Worm (Caenorhabditis elegans) whole organism, L4 larva: ENCODE results near the gene B0410.3.
A peak's percentile ranks its signal among the peaks of the same experiment; 100 is the strongest.
"Not testable (repeated sequence)": the region's sequence is repeated elsewhere in the genome, so short reads cannot be mapped to it uniquely, and the experiment has no call there.

ENCODE experiments used
- F26F4.8 ChIP-seq: fragments of 200-800 bp; sonication (Bioruptor generic); conservative IDR thresholded peaks from 2 replicates; pipeline ENCODE4 v1.3.6; 2022; ENCODE audit warnings: missing genetic modification characterization, missing compliant biosample characterization
- F37D6.2 ChIP-seq: sonication (generic microtip); optimal IDR thresholded peaks from 2 replicates; lab custom pipeline; 2016; ENCODE audit warnings: mild to moderate bottlenecking, missing genetic modification characterization, missing compliant biosample characterization
- F49E8.2 ChIP-seq: sonication (generic microtip); optimal IDR thresholded peaks from 2 replicates; lab custom pipeline; 2016; ENCODE audit warnings: missing compliant biosample characterization, mild to moderate bottlenecking, missing genetic modification characterization, borderline replicate concordance
- R02D3.7 ChIP-seq: fragments of 150-350 bp; sonication (generic microtip); optimal IDR thresholded peaks from 3 replicates; lab custom pipeline; 2014; ENCODE audit warnings: missing biosample characterization, missing genetic modification characterization
- T20F7.1 ChIP-seq: fragments of 200-800 bp; sonication (Bioruptor generic); optimal IDR thresholded peaks from 2 replicates; lab custom pipeline; 2018; ENCODE audit warnings: mild to moderate bottlenecking, missing genetic modification characterization, missing compliant biosample characterization
- Y105C5A.15 ChIP-seq: fragments of 200-800 bp; sonication (Bioruptor generic); IDR thresholded peaks from 2 replicates; pipeline ENCODE4 v1.3.6; 2022; ENCODE audit warnings: missing genetic modification characterization, missing compliant biosample characterization
- Y75B8A.6 ChIP-seq: fragments of 200-800 bp; sonication (Bioruptor generic); IDR thresholded peaks from 2 replicates; pipeline ENCODE4 v1.3.6; 2022; ENCODE audit warnings: missing genetic modification reagents, missing genetic modification characterization, missing compliant biosample characterization
- aha-1 ChIP-seq: fragments of 150-350 bp; peaks from one replicate; lab custom pipeline; 2014; ENCODE audit warnings: missing biosample characterization, missing genetic modification characterization
- ama-1 ChIP-seq: fragments of 150-350 bp; optimal IDR thresholded peaks from 2 replicates; lab custom pipeline; 2014; ENCODE audit warnings: inconsistent platforms, mixed read lengths
- arid-1 ChIP-seq: fragments of 200-800 bp; sonication (Bioruptor generic); conservative IDR thresholded peaks from 2 replicates; pipeline ENCODE4 v1.3.6; 2022; ENCODE audit warnings: missing genetic modification reagents, missing genetic modification characterization, missing compliant biosample characterization
- attf-4 ChIP-seq: sonication (generic microtip); optimal IDR thresholded peaks from 3 replicates; lab custom pipeline; 2017; ENCODE audit warnings: missing biosample characterization, missing genetic modification characterization
- dmd-9 ChIP-seq: fragments of 200-800 bp; sonication (Bioruptor generic); IDR thresholded peaks from 2 replicates; pipeline ENCODE4 v1.3.6; 2022; ENCODE audit warnings: missing genetic modification reagents, missing genetic modification characterization, missing compliant biosample characterization
- fkh-10 ChIP-seq: fragments of 150-350 bp; optimal IDR thresholded peaks from 2 replicates; lab custom pipeline; 2014; ENCODE audit warnings: missing biosample characterization, missing genetic modification reagents, missing genetic modification characterization
- hlh-30 ChIP-seq: sonication (generic microtip); optimal IDR thresholded peaks from 2 replicates; lab custom pipeline; 2017; ENCODE audit warnings: antibody characterized with exemption, mild to moderate bottlenecking, missing genetic modification characterization, missing compliant biosample characterization; ENCODE audit not compliant: insufficient read depth
- lim-7 ChIP-seq: fragments of 200-800 bp; sonication (Bioruptor generic); IDR thresholded peaks from 2 replicates; pipeline ENCODE4 v1.3.6; 2022; ENCODE audit warnings: missing genetic modification characterization, missing compliant biosample characterization
- lin-38 ChIP-seq: fragments of 200-800 bp; sonication (Bioruptor generic); IDR thresholded peaks from 2 replicates; pipeline ENCODE4 v1.3.6; 2022; ENCODE audit warnings: missing genetic modification reagents, missing genetic modification characterization, missing compliant biosample characterization
- madf-5 ChIP-seq, 2 experiments: fragments of 200-800 bp; sonication (Bioruptor generic); IDR thresholded peaks; 2 replicates each; pipeline ENCODE4 v1.3.6; 2022; ENCODE audit warnings: missing compliant biosample characterization in 2 of 2, missing genetic modification characterization in 2 of 2
- madf-9 ChIP-seq: fragments of 200-800 bp; sonication (Bioruptor generic); conservative IDR thresholded peaks from 2 replicates; pipeline ENCODE4 v1.3.6; 2022; ENCODE audit warnings: missing genetic modification reagents, missing genetic modification characterization, missing compliant biosample characterization
- mdt-29 ChIP-seq: fragments of 200-800 bp; sonication (Bioruptor generic); IDR thresholded peaks from 2 replicates; pipeline ENCODE4 v1.3.6; 2022; ENCODE audit warnings: missing genetic modification reagents, missing genetic modification characterization, missing compliant biosample characterization
- nhr-10 ChIP-seq: fragments of 150-350 bp; optimal IDR thresholded peaks from 2 replicates; lab custom pipeline; 2014; ENCODE audit warnings: missing biosample characterization, missing genetic modification characterization
- nhr-102 ChIP-seq: sonication (generic microtip); optimal IDR thresholded peaks from 2 replicates; lab custom pipeline; 2016; ENCODE audit warnings: mild to moderate bottlenecking, missing genetic modification characterization, moderate library complexity, missing compliant biosample characterization
- nhr-28 ChIP-seq: fragments of 150-350 bp; optimal IDR thresholded peaks from 2 replicates; lab custom pipeline; 2014; ENCODE audit warnings: missing biosample characterization, missing genetic modification characterization
- nhr-6 ChIP-seq: fragments of 150-350 bp; optimal IDR thresholded peaks from 2 replicates; lab custom pipeline; 2014; ENCODE audit warnings: missing biosample characterization, missing genetic modification characterization
- pqm-1 ChIP-seq: sonication (generic microtip); optimal IDR thresholded peaks from 2 replicates; lab custom pipeline; 2017; ENCODE audit warnings: missing biosample characterization, missing genetic modification characterization
- sdz-12 ChIP-seq: fragments of 200-800 bp; sonication (Bioruptor generic); optimal IDR thresholded peaks from 2 replicates; lab custom pipeline; 2018; ENCODE audit warnings: mild to moderate bottlenecking, missing genetic modification characterization, missing compliant biosample characterization
- skn-1 ChIP-seq: fragments of 150-350 bp; optimal IDR thresholded peaks from 2 replicates; lab custom pipeline; 2014; ENCODE audit warnings: missing biosample characterization, missing genetic modification characterization
- snpc-1.2 ChIP-seq: fragments of 200-800 bp; sonication (Bioruptor generic); IDR thresholded peaks from 2 replicates; pipeline ENCODE4 v1.3.6; 2022; ENCODE audit warnings: missing genetic modification reagents, missing genetic modification characterization, missing compliant biosample characterization
- snpc-4 ChIP-seq: fragments of 150-350 bp; optimal IDR thresholded peaks from 2 replicates; lab custom pipeline; 2014; ENCODE audit warnings: missing biosample characterization, missing genetic modification characterization
- tag-97 ChIP-seq: fragments of 200-800 bp; sonication (Bioruptor generic); IDR thresholded peaks from 2 replicates; pipeline ENCODE4 v1.3.6; 2022; ENCODE audit warnings: missing genetic modification characterization, missing compliant biosample characterization
- tra-1 ChIP-seq: fragments of 200-800 bp; sonication (Bioruptor generic); IDR thresholded peaks from 2 replicates; pipeline ENCODE4 v1.3.6; 2022; ENCODE audit warnings: missing genetic modification reagents, missing genetic modification characterization, missing compliant biosample characterization
- unc-39 ChIP-seq: sonication (generic microtip); optimal IDR thresholded peaks from 2 replicates; lab custom pipeline; 2017; ENCODE audit warnings: missing biosample characterization, missing genetic modification characterization
- unc-62 ChIP-seq, 3 experiments: fragments of 150-350 bp in 1 of 3; sonication (generic microtip); optimal IDR thresholded peaks in 2 of 3; peaks in 1 of 3; 1 replicate in 1 of 3; 2 replicates in 2 of 3; lab custom pipeline; 2014 to 2017; ENCODE audit warnings: missing biosample characterization in 3 of 3, missing genetic modification characterization in 3 of 3, missing genetic modification reagents in 3 of 3, missing genotype in 1 of 3
- vab-7 ChIP-seq: fragments of 200-800 bp; sonication (Bioruptor generic); IDR thresholded peaks from 2 replicates; pipeline ENCODE4 v1.3.6; 2022; ENCODE audit warnings: missing genetic modification reagents, missing genetic modification characterization, missing compliant biosample characterization
- zfp-2 ChIP-seq: sonication (generic microtip); optimal IDR thresholded peaks from 2 replicates; lab custom pipeline; 2016; ENCODE audit warnings: mild to moderate bottlenecking, missing genetic modification characterization, missing compliant biosample characterization
- zfp-3 ChIP-seq: fragments of 200-800 bp; sonication (Bioruptor generic); conservative IDR thresholded peaks from 2 replicates; pipeline ENCODE4 v1.3.6; 2022; ENCODE audit warnings: missing genetic modification reagents, missing genetic modification characterization, missing compliant biosample characterization
- ztf-7 ChIP-seq: fragments of 150-350 bp; optimal IDR thresholded peaks from 2 replicates; lab custom pipeline; 2014; ENCODE audit warnings: missing biosample characterization, missing genetic modification characterization

Gene B0410.3

DNA sequence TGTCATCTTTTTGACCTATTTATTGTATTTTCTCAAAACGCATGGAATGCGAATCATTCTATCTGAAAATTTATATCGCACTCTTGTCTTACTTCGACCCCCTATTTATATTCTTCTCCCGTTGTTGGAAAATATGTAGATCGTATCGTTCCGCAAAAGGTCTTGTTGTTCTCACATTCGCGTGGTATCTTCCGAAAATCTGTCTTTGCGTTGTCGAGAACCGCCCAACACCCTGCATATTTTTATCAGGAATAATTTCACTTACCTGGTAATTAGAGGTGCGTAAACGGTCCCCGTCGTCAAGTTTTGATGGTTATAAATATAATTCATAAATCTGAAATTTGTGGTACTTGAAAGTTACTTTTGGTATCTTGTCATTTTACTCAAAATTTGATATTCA lies 11.6 kb upstream of the B0410.3 start:
- no peak for TF ChIP-seq nhr-28 (tag; lab: Kevin White, UChicago)
- no peak for TF ChIP-seq lim-7 (GFP tag; lab: Robert Waterston, UW)
- TF ChIP-seq lin-38 = no peak
- TF ChIP-seq mdt-29 (GFP tag; lab: Robert Waterston, UW) = no peak
- no peak for TF ChIP-seq attf-4
- no peak for TF ChIP-seq nhr-10
- no peak for TF ChIP-seq dmd-9
- no peak for TF ChIP-seq tra-1
- TF ChIP-seq fkh-10 (GFP tag; lab: Kevin White, UChicago) = no peak

DNA sequence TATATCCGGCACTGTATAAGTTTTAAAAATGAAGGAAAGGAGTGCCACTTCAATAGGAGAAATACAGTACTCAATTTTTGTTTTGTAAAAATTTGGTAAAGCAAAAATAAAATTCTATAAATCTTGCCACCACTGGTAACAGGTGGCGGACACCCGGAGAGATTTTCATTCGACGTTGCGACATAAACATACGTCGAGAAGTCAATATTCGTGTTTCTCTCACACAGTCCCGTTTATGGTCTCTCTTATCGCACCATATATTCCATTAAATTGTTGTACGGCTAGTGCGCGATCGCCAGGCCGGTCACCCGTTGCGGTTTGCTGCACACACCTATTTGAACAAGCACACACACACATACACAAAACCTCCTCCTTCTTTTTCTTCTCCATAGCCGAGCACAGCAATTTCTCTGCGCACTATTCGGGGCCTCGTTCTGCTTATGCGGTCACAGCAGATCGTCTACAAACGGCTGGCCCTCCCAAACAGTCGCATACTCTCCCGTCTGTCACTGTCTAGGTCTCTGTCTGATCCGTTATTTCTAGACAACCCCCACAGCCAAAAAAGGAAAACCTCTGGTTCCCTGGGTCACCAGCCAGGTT lies 9.7 kb upstream of the B0410.3 start:
- no peak for TF ChIP-seq pqm-1 (tag; lab: Kevin White, UChicago)
- TF ChIP-seq aha-1 (tag; lab: Kevin White, UChicago) = peak; percentile 63

DNA sequence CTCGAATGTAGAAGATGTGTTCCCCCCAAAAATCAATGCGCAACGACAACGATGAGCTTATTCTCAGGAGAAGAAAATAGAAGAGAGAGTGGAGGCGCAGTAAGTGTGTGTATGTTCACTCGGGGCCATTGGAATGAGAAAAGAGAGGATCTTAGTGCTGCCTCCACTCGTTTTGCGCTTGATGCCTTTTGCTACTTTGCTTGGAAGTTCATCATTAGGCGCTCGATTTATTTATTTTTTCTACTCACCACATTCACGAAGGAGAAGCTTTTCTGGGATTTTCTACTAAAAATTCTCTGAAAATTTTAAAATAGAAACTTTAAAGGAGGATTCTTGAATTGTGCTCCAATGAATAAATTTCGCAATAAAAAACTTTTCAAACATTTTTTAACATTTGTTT lies 7.0 kb upstream of the B0410.3 start, which contains the start of gene F52B10.3:
F52B10.3 (minus strand) TSS at position 101 of the 400 bp plus-strand sequence.
- TF ChIP-seq vab-7 (GFP tag; lab: Robert Waterston, UW) = no peak
- no peak for TF ChIP-seq F37D6.2 (tag; lab: Kevin White, UChicago)
- TF ChIP-seq T20F7.1 (GFP tag; lab: Kevin White, UChicago) = no peak
- no peak for TF ChIP-seq nhr-102 (tag; lab: Kevin White, UChicago)
- no peak for TF ChIP-seq ztf-7
- no peak for TF ChIP-seq madf-9 (GFP tag; lab: Robert Waterston, UW)
- no peak for TF ChIP-seq sdz-12 (GFP tag; lab: Kevin White, UChicago)
- TF ChIP-seq snpc-1.2 (GFP tag; lab: Robert Waterston, UW) = no peak

- TF ChIP-seq ama-1 = no peak
- TF ChIP-seq hlh-30 (tag; lab: Kevin White, UChicago) = peak; percentile 15
- peak; percentile 92 for TF ChIP-seq aha-1 (tag; lab: Kevin White, UChicago)
- no peak for TF ChIP-seq zfp-3 (GFP tag; lab: Robert Waterston, UW)
- TF ChIP-seq Y105C5A.15 (GFP tag; lab: Robert Waterston, UW) = no peak
- no peak for TF ChIP-seq tra-1
- no peak for TF ChIP-seq F49E8.2 (tag; lab: Kevin White, UChicago)
- no peak for TF ChIP-seq F26F4.8
- no peak for TF ChIP-seq unc-39
- no peak for TF ChIP-seq lim-7 (GFP tag; lab: Robert Waterston, UW)
- peak in 1 of 2 experiments; percentile 38 for TF ChIP-seq unc-62 (GFP tag; optimal IDR thresholded peaks at IDR 0.05 in 1 of 2; lab: Kevin White, UChicago)
- TF ChIP-seq unc-62 (tag; optimal IDR thresholded peaks at IDR 0.05; lab: Kevin White, UChicago) = no peak
- no peak for TF ChIP-seq R02D3.7 (tag; lab: Kevin White, UChicago)
- TF ChIP-seq madf-5 (GFP tag; IDR thresholded peaks at IDR 0.05; lab: Robert Waterston, UW) = no peak
- no peak for TF ChIP-seq Y75B8A.6 (GFP tag; lab: Robert Waterston, UW)
- no peak for TF ChIP-seq ztf-7
- no peak for TF ChIP-seq tag-97 (GFP tag; lab: Robert Waterston, UW)
- TF ChIP-seq nhr-6 (tag; lab: Kevin White, UChicago) = no peak
- no peak for TF ChIP-seq skn-1 (tag; lab: Kevin White, UChicago)
- no peak for TF ChIP-seq zfp-2
These were observed 4.4 kb upstream of the B0410.3 start for ce11 chrX:2895646-2896045.

ce11 chrX:2894273-2894672 lies 3.0 kb upstream of the B0410.3 start, which contains the start of gene B0410.1:
TSS of gene B0410.1 (plus strand) at chrX:2894573.
- not testable (repeated sequence) for TF ChIP-seq snpc-4 (tag; lab: Kevin White, UChicago); arid-1 (GFP tag; lab: Robert Waterston, UW); nhr-6 (tag; lab: Kevin White, UChicago)
- TF ChIP-seq, all 104 proteins: peak for 0; not testable (repeated sequence) for 104
